Worm (Caenorhabditis elegans): Measurements from ENCODE around the gene cht-2.

The cht-2 gene

ce11 chrII:8520625-8521024 lies at the start of gene cht-2:
cht-2 (plus strand) TSS chrII:8520925.
- TF ChIP-seq C16A3.4 (tag; optimal IDR thresholded peaks at IDR 0.05) (no peak), sup-37 (GFP tag; optimal IDR thresholded peaks at IDR 0.05) (no peak), fkh-8 (tag; optimal IDR thresholded peaks at IDR 0.05) (no peak), nhr-19 (GFP tag; conservative IDR thresholded peaks at IDR 0.05) (no peak), pag-3 (tag; optimal IDR thresholded peaks at IDR 0.05; ENCODE audit: borderline replicate concordance, insufficient read depth) (no peak), mef-2 (tag; optimal IDR thresholded peaks at IDR 0.05) (no peak), dsc-1 (tag; optimal IDR thresholded peaks at IDR 0.05) (no peak), nhr-47 (tag; optimal IDR thresholded peaks at IDR 0.05) (no peak), aha-1 (tag; optimal IDR thresholded peaks at IDR 0.05) (no peak), sptf-1 (tag; optimal IDR thresholded peaks at IDR 0.05) (no peak), hlh-17 (GFP tag; optimal IDR thresholded peaks at IDR 0.05; ENCODE audit: borderline replicate concordance) (no peak), ceh-82 (tag; optimal IDR thresholded peaks at IDR 0.05) (no peak), isw-1 (GFP tag; IDR thresholded peaks at IDR 0.05) (no peak), mep-1 (tag; optimal IDR thresholded peaks at IDR 0.05) (no peak)

- TF ChIP-seq lin-13 (GFP tag; optimal IDR thresholded peaks at IDR 0.05) = no peak
- TF ChIP-seq elt-3 (tag; optimal IDR thresholded peaks at IDR 0.05) = no peak
- TF ChIP-seq nhr-76 (tag; optimal IDR thresholded peaks at IDR 0.05) = no peak
Measured at ce11 chrII:8471139-8471538, 49.6 kb upstream of the cht-2 start, which contains the start of gene M05D6.8. M05D6.8 (minus strand) TSS chrII:8471239.

ce11 chrII:8472916-8473315 lies 47.8 kb upstream of the cht-2 start:
- TF ChIP-seq unc-30 (tag; optimal IDR thresholded peaks at IDR 0.05) (no peak), pax-3 (tag; optimal IDR thresholded peaks at IDR 0.05) (no peak), dsc-1 (tag; optimal IDR thresholded peaks at IDR 0.05) (no peak), ets-5 (GFP tag; IDR thresholded peaks at IDR 0.05) (no peak), mef-2 (tag; optimal IDR thresholded peaks at IDR 0.05) (no peak), fkh-4 (tag; optimal IDR thresholded peaks at IDR 0.05; ENCODE audit: borderline replicate concordance) (no peak), fos-1 (tag; optimal IDR thresholded peaks at IDR 0.05) (no peak), lin-13 (GFP tag; optimal IDR thresholded peaks at IDR 0.05) (no peak), fkh-10 (GFP tag; optimal IDR thresholded peaks at IDR 0.05) (no peak), nhr-76 (tag; optimal IDR thresholded peaks at IDR 0.05) (no peak), nhr-77 (tag; optimal IDR thresholded peaks at IDR 0.05) (no peak), hlh-17 (GFP tag; optimal IDR thresholded peaks at IDR 0.05; ENCODE audit: borderline replicate concordance) (no peak), mep-1 (tag; optimal IDR thresholded peaks at IDR 0.05) (no peak), aly-2 (tag; optimal IDR thresholded peaks at IDR 0.05) (no peak), pag-3 (tag; optimal IDR thresholded peaks at IDR 0.05; ENCODE audit: borderline replicate concordance, insufficient read depth) (no peak), skn-1 (tag; optimal IDR thresholded peaks at IDR 0.05) (no peak)

- TF ChIP-seq nhr-76 (tag; optimal IDR thresholded peaks at IDR 0.05) (no peak), nhr-90 (tag; optimal IDR thresholded peaks at IDR 0.05; ENCODE audit: poor library complexity) (no peak), fkh-8 (tag; optimal IDR thresholded peaks at IDR 0.05) (no peak), ceh-8 (GFP tag; optimal IDR thresholded peaks at IDR 0.05) (no peak), aly-2 (tag; optimal IDR thresholded peaks at IDR 0.05) (no peak), unc-62 (GFP tag; optimal IDR thresholded peaks at IDR 0.05) (no peak)
Measured at ce11 chrII:8475306-8475822, 45.4 kb upstream of the cht-2 start, which contains the start of the genes M05D6.1 and M05D6.3. M05D6.1 (minus strand) TSS chrII:8475406. M05D6.3 (plus strand) TSS chrII:8475772.

- TF ChIP-seq ama-1 (optimal IDR thresholded peaks at IDR 0.05) (peak; percentile 30), elt-3 (tag; optimal IDR thresholded peaks at IDR 0.05) (peak in 1 of 6 experiments; percentile 2), efl-1 (optimal IDR thresholded peaks at IDR 0.05) (no peak), efl-1 (GFP tag; optimal IDR thresholded peaks at IDR 0.05 in 1 of 2) (peak in 1 of 2 experiments; percentile 77), xbp-1 (tag; optimal IDR thresholded peaks at IDR 0.05) (no peak)
Measured at ce11 chrII:8479337-8479736, 41.4 kb upstream of the cht-2 start.
